Worm (Caenorhabditis elegans): ENCODE results near the gene T14E8.2.

ce11 chrX:6519473-6519872 lies 23.3 kb upstream of the T14E8.2 start:
- TF ChIP-seq ama-1 (optimal IDR thresholded peaks at IDR 0.05) (no peak), hnd-1 (tag; optimal IDR thresholded peaks at IDR 0.05) (no peak), hmbx-1 (tag; optimal IDR thresholded peaks at IDR 0.05) (no peak), scrt-1 (GFP tag; IDR thresholded peaks at IDR 0.05) (no peak), tra-4 (tag; optimal IDR thresholded peaks at IDR 0.05) (no peak), ceh-13 (GFP tag; optimal IDR thresholded peaks at IDR 0.05) (no peak), ets-7 (tag; optimal IDR thresholded peaks at IDR 0.05) (no peak), pes-1 (GFP tag; IDR thresholded peaks at IDR 0.05) (no peak), tbx-37 (GFP tag; conservative IDR thresholded peaks at IDR 0.05) (no peak)
